Worm (Caenorhabditis elegans): Measurements from ENCODE around the gene srw-12.

Gene srw-12

DNA sequence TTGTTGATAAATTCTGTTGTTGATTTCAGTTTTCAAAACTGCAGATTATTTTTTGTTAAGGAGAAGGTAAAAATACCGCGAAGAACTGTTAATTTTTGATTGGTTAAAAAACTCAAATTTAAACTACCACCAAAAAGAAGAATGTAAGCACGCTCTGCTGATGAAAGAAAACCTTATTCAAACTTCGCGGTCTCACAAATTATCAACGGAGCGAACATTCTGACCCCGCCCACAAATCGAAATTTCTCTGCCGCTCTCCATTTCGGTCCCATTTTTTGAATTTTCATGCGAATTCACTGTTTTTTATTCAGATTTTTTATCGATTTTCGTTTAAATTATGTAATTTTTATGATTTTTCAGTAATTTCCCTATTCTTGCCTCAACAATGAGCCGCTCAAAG lies 48.9 kb downstream of the srw-12 start, which contains the start of gene cyn-3 (continued):
- TF ChIP-seq attf-5 (GFP tag; optimal IDR thresholded peaks at IDR 0.05) (peak; percentile 83), pbrm-1 (GFP tag; IDR thresholded peaks at IDR 0.05) (peak; percentile 41; the same call in 1 of the 2 replicates), tbp1 (GFP tag; optimal IDR thresholded peaks at IDR 0.05) (peak; percentile 56), nfya-1 (tag; optimal IDR thresholded peaks at IDR 0.05; ENCODE audit: borderline replicate concordance, insufficient read depth) (no peak), efl-1 (GFP tag; optimal IDR thresholded peaks at IDR 0.05) (peak; percentile 90), repo-1 (tag; optimal IDR thresholded peaks at IDR 0.05) (no peak), dpff-1 (tag; optimal IDR thresholded peaks at IDR 0.05) (no peak), rcor-1 (GFP tag; IDR thresholded peaks at IDR 0.05) (peak; percentile 65; the same call in 1 of the 2 replicates), snpc-4 (GFP tag; optimal IDR thresholded peaks at IDR 0.05) (peak; percentile 30), snpc-4 (tag; optimal IDR thresholded peaks at IDR 0.05) (peak; percentile 11 to 68 (median 52)), bed-1 (GFP tag; IDR thresholded peaks at IDR 0.05) (no peak), rpc-1 (optimal IDR thresholded peaks at IDR 0.05) (no peak), rpc-1 (tag; optimal IDR thresholded peaks at IDR 0.05) (no peak), ekl-4 (GFP tag; IDR thresholded peaks at IDR 0.05) (peak; percentile 71; the same call in 1 of the 2 replicates), F57C9.4 (tag; optimal IDR thresholded peaks at IDR 0.05) (no peak), zfh-2 (GFP tag; conservative IDR thresholded peaks at IDR 0.05) (no peak), Y95B8A.8 (GFP tag; IDR thresholded peaks at IDR 0.05) (no peak), ceh-79 (tag; optimal IDR thresholded peaks at IDR 0.05) (no peak), ceh-100 (GFP tag; IDR thresholded peaks at IDR 0.05) (peak; percentile 71), lsy-27 (tag; optimal IDR thresholded peaks at IDR 0.05; ENCODE audit: borderline replicate concordance, insufficient read depth) (no peak), D2030.7 (GFP tag; IDR thresholded peaks at IDR 0.05) (peak; percentile 49; the same call in 1 of the 2 replicates), snpc-1.3 (tag; optimal IDR thresholded peaks at IDR 0.05; ENCODE audit: insufficient read depth) (peak; percentile 72), lin-35 (GFP tag; optimal IDR thresholded peaks at IDR 0.05) (peak; percentile 64 to 96 (median 65)), attf-3 (GFP tag; conservative IDR thresholded peaks at IDR 0.05) (0 out of 2 replicates have a peak, but pooled peaks have one; percentile 39), nfyb-1 (GFP tag; IDR thresholded peaks at IDR 0.05) (peak; percentile 91), ztf-18 (tag; optimal IDR thresholded peaks at IDR 0.05) (peak; percentile 14), mel-28 (tag; optimal IDR thresholded peaks at IDR 0.05; ENCODE audit: borderline replicate concordance) (no peak), sptf-2 (GFP tag; optimal IDR thresholded peaks at IDR 0.05) (no peak), F49E8.2 (tag; optimal IDR thresholded peaks at IDR 0.05; ENCODE audit: insufficient read depth) (peak; percentile 4), snpc-3.4 (tag; optimal IDR thresholded peaks at IDR 0.05) (peak; percentile 69), dox-1 (GFP tag; IDR thresholded peaks at IDR 0.05) (peak; percentile 75), dpl-1 (GFP tag; optimal IDR thresholded peaks at IDR 0.05) (peak; percentile 89), hlh-26 (GFP tag; conservative IDR thresholded peaks at IDR 0.05) (no peak), K12H6.12 (tag; optimal IDR thresholded peaks at IDR 0.05) (peak; percentile 45), die-1 (tag; optimal IDR thresholded peaks at IDR 0.05) (no peak), hmg-1.2 (GFP tag; IDR thresholded peaks at IDR 0.05) (peak; percentile 54), ztf-26 (tag; optimal IDR thresholded peaks at IDR 0.05) (peak; percentile 50), unc-62 (GFP tag; optimal IDR thresholded peaks at IDR 0.05) (no peak), snpc-1.1 (tag; optimal IDR thresholded peaks at IDR 0.05; ENCODE audit: insufficient read depth) (peak; percentile 46), ceh-91 (GFP tag; IDR thresholded peaks at IDR 0.05) (peak; percentile 67), pha-4 (tag; optimal IDR thresholded peaks at IDR 0.05) (peak; percentile 44), B0336.3 (GFP tag; IDR thresholded peaks at IDR 0.05) (0 out of 2 replicates have a peak, but pooled peaks have one; percentile 16), madf-8 (GFP tag; conservative IDR thresholded peaks at IDR 0.05) (peak; percentile 54), mes-4 (tag; optimal IDR thresholded peaks at IDR 0.05) (no peak)

All from whole organism, young adult.